Worm (Caenorhabditis elegans) whole organism, L4 larva: ENCODE results near the gene spe-10.

Experiments used
- D1046.2 ChIP-seq: fragments of 200-800 bp; sonication (Bioruptor generic); IDR thresholded peaks from 2 replicates; pipeline ENCODE4 v1.3.6; 2022; ENCODE audit warnings: missing genetic modification characterization, missing compliant biosample characterization
- F26F4.8 ChIP-seq: fragments of 200-800 bp; sonication (Bioruptor generic); conservative IDR thresholded peaks from 2 replicates; pipeline ENCODE4 v1.3.6; 2022; ENCODE audit warnings: missing genetic modification characterization, missing compliant biosample characterization
- T20F7.1 ChIP-seq: fragments of 200-800 bp; sonication (Bioruptor generic); optimal IDR thresholded peaks from 2 replicates; lab custom pipeline; 2018; ENCODE audit warnings: mild to moderate bottlenecking, missing genetic modification characterization, missing compliant biosample characterization
- T26A8.4 ChIP-seq: fragments of 200-800 bp; sonication (Bioruptor generic); IDR thresholded peaks from 2 replicates; pipeline ENCODE4 v1.3.6; 2022; ENCODE audit warnings: missing genetic modification characterization, missing compliant biosample characterization
- Y75B8A.6 ChIP-seq: fragments of 200-800 bp; sonication (Bioruptor generic); IDR thresholded peaks from 2 replicates; pipeline ENCODE4 v1.3.6; 2022; ENCODE audit warnings: missing genetic modification reagents, missing genetic modification characterization, missing compliant biosample characterization
- aly-2 ChIP-seq: sonication (generic microtip); optimal IDR thresholded peaks from 2 replicates; lab custom pipeline; 2018; ENCODE audit warnings: missing biosample characterization, missing genetic modification characterization
- ama-1 ChIP-seq: fragments of 150-350 bp; optimal IDR thresholded peaks from 2 replicates; lab custom pipeline; 2014; ENCODE audit warnings: inconsistent platforms, mixed read lengths
- ceh-20 ChIP-seq: fragments of 200-800 bp; sonication (Bioruptor generic); IDR thresholded peaks from 2 replicates; pipeline ENCODE4 v1.3.6; 2022; ENCODE audit warnings: missing genetic modification reagents, missing genetic modification characterization, missing compliant biosample characterization
- ceh-44 ChIP-seq: fragments of 200-800 bp; sonication (Bioruptor generic); IDR thresholded peaks from 2 replicates; pipeline ENCODE4 v1.3.6; 2022; ENCODE audit warnings: missing genetic modification reagents, missing genetic modification characterization, missing compliant biosample characterization
- ceh-62 ChIP-seq: sonication (generic microtip); optimal IDR thresholded peaks from 2 replicates; lab custom pipeline; 2017; ENCODE audit warnings: missing biosample characterization, missing genetic modification characterization
- cey-2 ChIP-seq: sonication (generic microtip); optimal IDR thresholded peaks from 3 replicates; lab custom pipeline; 2017; ENCODE audit warnings: missing genetic modification characterization, mild to moderate bottlenecking, missing compliant biosample characterization, antibody characterized with exemption, borderline replicate concordance; ENCODE audit not compliant: insufficient read depth
- ctbp-1 ChIP-seq: fragments of 200-800 bp; sonication (Bioruptor generic); IDR thresholded peaks from 2 replicates; pipeline ENCODE4 v1.3.6; 2022; ENCODE audit warnings: missing genetic modification reagents, missing genetic modification characterization, missing compliant biosample characterization
- daf-16 ChIP-seq, 3 experiments: sonication (generic microtip); optimal IDR thresholded peaks; 2 replicates each; lab custom pipeline; 2016 to 2017; ENCODE audit warnings: missing genetic modification characterization in 3 of 3, missing genetic modification reagents in 3 of 3, mild to moderate bottlenecking in 2 of 3, missing compliant biosample characterization in 2 of 3, missing biosample characterization in 1 of 3, moderate library complexity in 1 of 3
- daf-19 ChIP-seq: fragments of 200-800 bp; sonication (Bioruptor generic); conservative IDR thresholded peaks from 2 replicates; pipeline ENCODE4 v1.3.6; 2022; ENCODE audit warnings: missing genetic modification characterization, missing compliant biosample characterization
- dmd-6 ChIP-seq: fragments of 200-800 bp; sonication (Bioruptor generic); IDR thresholded peaks from 2 replicates; pipeline ENCODE4 v1.3.6; 2022; ENCODE audit warnings: missing genetic modification reagents, missing genetic modification characterization, missing compliant biosample characterization
- duxl-1 ChIP-seq: sonication (generic microtip); optimal IDR thresholded peaks from 2 replicates; lab custom pipeline; 2016; ENCODE audit warnings: mild to moderate bottlenecking, missing genetic modification characterization, moderate library complexity, missing compliant biosample characterization; ENCODE audit not compliant: poor library complexity
- egl-27 ChIP-seq: sonication (generic microtip); optimal IDR thresholded peaks from 3 replicates; lab custom pipeline; 2017; ENCODE audit warnings: missing biosample characterization, missing genetic modification reagents, missing genetic modification characterization
- egl-43 ChIP-seq: fragments of 200-800 bp; sonication (Bioruptor generic); IDR thresholded peaks from 2 replicates; pipeline ENCODE4 v1.3.6; 2022; ENCODE audit warnings: missing genetic modification reagents, missing genetic modification characterization, missing compliant biosample characterization
- gei-8 ChIP-seq: fragments of 200-800 bp; sonication (Bioruptor generic); optimal IDR thresholded peaks from 2 replicates; lab custom pipeline; 2018; ENCODE audit warnings: mild to moderate bottlenecking, missing genetic modification characterization, missing compliant biosample characterization
- hlh-30 ChIP-seq: sonication (generic microtip); optimal IDR thresholded peaks from 2 replicates; lab custom pipeline; 2017; ENCODE audit warnings: antibody characterized with exemption, mild to moderate bottlenecking, missing genetic modification characterization, missing compliant biosample characterization; ENCODE audit not compliant: insufficient read depth
- lin-1 ChIP-seq: fragments of 200-800 bp; sonication (Bioruptor generic); IDR thresholded peaks from 2 replicates; pipeline ENCODE4 v1.3.6; 2022; ENCODE audit warnings: missing genetic modification reagents, missing genetic modification characterization, missing compliant biosample characterization
- lin-38 ChIP-seq: fragments of 200-800 bp; sonication (Bioruptor generic); IDR thresholded peaks from 2 replicates; pipeline ENCODE4 v1.3.6; 2022; ENCODE audit warnings: missing genetic modification reagents, missing genetic modification characterization, missing compliant biosample characterization
- lsy-2 ChIP-seq, 2 experiments: fragments of 150-350 bp in 1 of 2; sonication (generic microtip) in 1 of 2; optimal IDR thresholded peaks; 2 replicates each; lab custom pipeline; 2014 to 2017; ENCODE audit warnings: missing biosample characterization in 2 of 2, missing genetic modification characterization in 2 of 2
- madf-5 ChIP-seq, 2 experiments: fragments of 200-800 bp; sonication (Bioruptor generic); IDR thresholded peaks; 2 replicates each; pipeline ENCODE4 v1.3.6; 2022; ENCODE audit warnings: missing compliant biosample characterization in 2 of 2, missing genetic modification characterization in 2 of 2
- mdl-1 ChIP-seq, 2 experiments: fragments of 150-350 bp in 1 of 2; sonication (generic microtip) in 1 of 2; optimal IDR thresholded peaks; 2 replicates each; lab custom pipeline; 2014 to 2017; ENCODE audit warnings: missing biosample characterization in 2 of 2, missing genetic modification characterization in 2 of 2
- nhr-111 ChIP-seq: fragments of 200-800 bp; sonication (Bioruptor generic); optimal IDR thresholded peaks from 2 replicates; lab custom pipeline; 2018; ENCODE audit warnings: mild to moderate bottlenecking, missing genetic modification characterization, missing compliant biosample characterization
- nhr-28 ChIP-seq: fragments of 150-350 bp; optimal IDR thresholded peaks from 2 replicates; lab custom pipeline; 2014; ENCODE audit warnings: missing biosample characterization, missing genetic modification characterization
- nhr-41 ChIP-seq: fragments of 200-800 bp; sonication (Bioruptor generic); IDR thresholded peaks from 2 replicates; pipeline ENCODE4 v1.3.6; 2022; ENCODE audit warnings: missing genetic modification reagents, missing genetic modification characterization, missing compliant biosample characterization
- nhr-6 ChIP-seq: fragments of 150-350 bp; optimal IDR thresholded peaks from 2 replicates; lab custom pipeline; 2014; ENCODE audit warnings: missing biosample characterization, missing genetic modification characterization
- nhr-76 ChIP-seq: fragments of 150-350 bp; optimal IDR thresholded peaks from 2 replicates; lab custom pipeline; 2014; ENCODE audit warnings: missing biosample characterization, missing genetic modification characterization
- pqm-1 ChIP-seq: sonication (generic microtip); optimal IDR thresholded peaks from 2 replicates; lab custom pipeline; 2017; ENCODE audit warnings: missing biosample characterization, missing genetic modification characterization
- set-16 ChIP-seq: fragments of 200-800 bp; sonication (Bioruptor generic); IDR thresholded peaks from 2 replicates; pipeline ENCODE4 v1.3.6; 2022; ENCODE audit warnings: missing genetic modification reagents, missing genetic modification characterization, missing compliant biosample characterization
- unc-39 ChIP-seq: sonication (generic microtip); optimal IDR thresholded peaks from 2 replicates; lab custom pipeline; 2017; ENCODE audit warnings: missing biosample characterization, missing genetic modification characterization
- unc-62 ChIP-seq, 3 experiments: fragments of 150-350 bp in 1 of 3; sonication (generic microtip); optimal IDR thresholded peaks in 2 of 3; peaks in 1 of 3; 1 replicate in 1 of 3; 2 replicates in 2 of 3; lab custom pipeline; 2014 to 2017; ENCODE audit warnings: missing biosample characterization in 3 of 3, missing genetic modification characterization in 3 of 3, missing genetic modification reagents in 3 of 3, missing genotype in 1 of 3
- vab-7 ChIP-seq: fragments of 200-800 bp; sonication (Bioruptor generic); IDR thresholded peaks from 2 replicates; pipeline ENCODE4 v1.3.6; 2022; ENCODE audit warnings: missing genetic modification reagents, missing genetic modification characterization, missing compliant biosample characterization
- zfp-2 ChIP-seq: sonication (generic microtip); optimal IDR thresholded peaks from 2 replicates; lab custom pipeline; 2016; ENCODE audit warnings: mild to moderate bottlenecking, missing genetic modification characterization, missing compliant biosample characterization

spe-10 gene

DNA sequence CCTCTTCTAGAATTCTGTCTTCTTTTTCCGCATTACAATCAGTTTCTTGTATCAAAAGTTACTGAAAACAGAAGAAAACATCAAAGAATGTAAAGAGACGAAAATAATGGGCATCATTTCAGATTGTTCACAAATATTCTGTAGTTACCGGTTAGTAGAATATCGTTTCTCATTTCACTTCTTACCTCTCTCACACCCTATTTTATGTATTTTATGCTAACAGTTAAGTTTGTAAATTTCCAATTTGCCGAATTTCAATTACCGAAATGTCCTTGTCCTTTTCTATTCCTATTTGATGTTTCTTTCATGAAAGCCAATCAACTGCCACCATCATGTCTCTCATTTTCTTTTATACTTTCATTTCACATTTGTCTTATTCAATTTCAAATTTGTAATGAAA lies 39.5 kb downstream of the spe-10 start:
- TF ChIP-seq egl-27 (tag; lab: Kevin White, UChicago): no peak
- TF ChIP-seq cey-2 (tag; lab: Kevin White, UChicago): peak; percentile 4
- TF ChIP-seq T26A8.4: peak; percentile 62; the same call in 1 of the 2 replicates
- TF ChIP-seq unc-62 (GFP tag; optimal IDR thresholded peaks at IDR 0.05 in 1 of 2; lab: Kevin White, UChicago): peak in 1 of 2 experiments; percentile 66
- no peak for TF ChIP-seq unc-62 (tag; optimal IDR thresholded peaks at IDR 0.05; lab: Kevin White, UChicago)
- TF ChIP-seq T20F7.1 (GFP tag; lab: Kevin White, UChicago): peak; percentile 6
- no peak for TF ChIP-seq mdl-1 (tag; optimal IDR thresholded peaks at IDR 0.05; lab: Kevin White, UChicago)

ce11 chrV:10423968-10424367 lies 39.9 kb downstream of the spe-10 start:
- TF ChIP-seq ceh-20 (GFP tag; lab: Robert Waterston, UW) (peak; percentile 48; the same call in 1 of the 2 replicates), ctbp-1 (peak; percentile 49), set-16 (GFP tag; lab: Robert Waterston, UW) (peak; percentile 97), madf-5 (GFP tag; IDR thresholded peaks at IDR 0.05; lab: Robert Waterston, UW) (0 out of 4 replicates have a peak, but pooled peaks of 1 of the 2 experiments have one; percentile 51)

- TF ChIP-seq nhr-6 (tag; lab: Kevin White, UChicago): no peak
- TF ChIP-seq pqm-1: no peak
- no peak for TF ChIP-seq lin-1 (GFP tag; lab: Robert Waterston, UW)
- TF ChIP-seq egl-43 (GFP tag; lab: Robert Waterston, UW): no peak
- no peak for TF ChIP-seq D1046.2 (GFP tag; lab: Robert Waterston, UW)
- TF ChIP-seq nhr-111 (GFP tag; lab: Kevin White, UChicago): no peak
- TF ChIP-seq ama-1 (lab: Kevin White, UChicago): no peak
- TF ChIP-seq unc-39: no peak
- no peak for TF ChIP-seq F26F4.8 (GFP tag; lab: Robert Waterston, UW)
- no peak for TF ChIP-seq aly-2 (tag; lab: Kevin White, UChicago)
- TF ChIP-seq nhr-28: no peak
- TF ChIP-seq duxl-1: no peak
- no peak for TF ChIP-seq Y75B8A.6 (GFP tag; lab: Robert Waterston, UW)
- TF ChIP-seq hlh-30 (tag; lab: Kevin White, UChicago): no peak
- TF ChIP-seq lin-38 (GFP tag; lab: Robert Waterston, UW): no peak
- TF ChIP-seq egl-27 (tag; lab: Kevin White, UChicago): no peak
- no peak for TF ChIP-seq lsy-2 (tag; optimal IDR thresholded peaks at IDR 0.05; lab: Kevin White, UChicago)
- TF ChIP-seq nhr-41 (GFP tag; lab: Robert Waterston, UW): no peak
- TF ChIP-seq zfp-2 (tag; lab: Kevin White, UChicago): no peak
- TF ChIP-seq daf-19 (GFP tag; lab: Robert Waterston, UW): no peak
Observed at ce11 chrV:10425098-10425497, 41.0 kb downstream of the spe-10 start, which contains the start of gene col-12. Gene col-12 (minus strand): TSS chrV:10425198.

DNA sequence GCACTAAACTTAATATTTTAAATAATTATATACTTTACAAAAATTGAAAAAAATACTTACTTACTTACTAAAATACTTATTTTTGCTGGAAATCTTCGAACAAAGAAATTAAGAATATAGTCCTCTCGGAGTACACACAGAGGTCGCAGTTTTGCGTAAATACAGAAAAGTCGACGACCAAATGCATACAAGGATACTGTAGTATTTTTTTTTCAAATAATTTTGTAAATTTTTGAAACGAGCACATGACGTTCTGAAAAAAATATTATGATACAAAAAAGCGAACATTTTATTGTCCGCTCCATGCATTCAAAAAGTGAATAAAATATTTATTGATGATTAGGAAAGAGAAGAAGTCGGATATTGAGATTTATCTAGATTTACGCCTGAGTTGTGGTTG lies 42.2 kb downstream of the spe-10 start, which contains the start of gene apc-10:
Gene apc-10, minus strand, starts transcription at position 101 of the 400 bp plus-strand sequence.
- TF ChIP-seq ama-1 (lab: Kevin White, UChicago): no peak
- no peak for TF ChIP-seq ceh-62
- TF ChIP-seq ceh-44 (GFP tag; lab: Robert Waterston, UW): no peak
- no peak for TF ChIP-seq daf-16 (GFP tag; optimal IDR thresholded peaks at IDR 0.05; lab: Kevin White, UChicago)
- no peak for TF ChIP-seq daf-16 (tag; optimal IDR thresholded peaks at IDR 0.05; lab: Kevin White, UChicago)
- no peak for TF ChIP-seq vab-7 (GFP tag; lab: Robert Waterston, UW)
- no peak for TF ChIP-seq gei-8
- TF ChIP-seq duxl-1: no peak
- no peak for TF ChIP-seq nhr-76
- TF ChIP-seq dmd-6 (GFP tag; lab: Robert Waterston, UW): no peak
- no peak for TF ChIP-seq unc-39
